Worm (Caenorhabditis elegans): ENCODE measurements around the gene ZK813.5.

The ZK813.5 gene

ce11 chrX:3451122-3451521 lies at the start of gene ZK813.5:
Gene ZK813.5, minus strand, starts transcription at chrX:3451222.
- TF ChIP-seq nhr-10 (tag; optimal IDR thresholded peaks at IDR 0.05) = no peak
- TF ChIP-seq nhr-25 (tag; optimal IDR thresholded peaks at IDR 0.05) = no peak
- TF ChIP-seq gmeb-1 (tag; optimal IDR thresholded peaks at IDR 0.05) = no peak
- TF ChIP-seq elt-3 (tag; optimal IDR thresholded peaks at IDR 0.05) = no peak
- TF ChIP-seq lin-39 (tag; optimal IDR thresholded peaks at IDR 0.05) = no peak

- TF ChIP-seq gmeb-1 (tag; optimal IDR thresholded peaks at IDR 0.05) = no peak
- no peak for TF ChIP-seq ZK546.5 (tag; optimal IDR thresholded peaks at IDR 0.05)
- TF ChIP-seq nhr-23 (tag; optimal IDR thresholded peaks at IDR 0.05) = no peak
These were observed 49.3 kb upstream of the ZK813.5 start for ce11 chrX:3500357-3500756.

ce11 chrX:3499867-3500266 lies 48.8 kb upstream of the ZK813.5 start:
- TF ChIP-seq crh-2 (tag; optimal IDR thresholded peaks at IDR 0.05) (peak; percentile 30), nhr-25 (tag; optimal IDR thresholded peaks at IDR 0.05) (no peak), ztf-11 (tag; optimal IDR thresholded peaks at IDR 0.05) (no peak), C34F6.9 (tag; optimal IDR thresholded peaks at IDR 0.05) (no peak), fos-1 (tag; optimal IDR thresholded peaks at IDR 0.05) (peak; percentile 70), ZK546.5 (tag; optimal IDR thresholded peaks at IDR 0.05) (no peak), egl-27 (tag; optimal IDR thresholded peaks at IDR 0.05) (no peak), nhr-129 (tag; optimal IDR thresholded peaks at IDR 0.05) (no peak), lin-39 (tag; optimal IDR thresholded peaks at IDR 0.05) (no peak), F13H6.1 (tag; optimal IDR thresholded peaks at IDR 0.05) (no peak), alr-1 (tag; optimal IDR thresholded peaks at IDR 0.05) (no peak), nhr-77 (tag; optimal IDR thresholded peaks at IDR 0.05) (no peak)

ce11 chrX:3498953-3499352 lies 47.9 kb upstream of the ZK813.5 start, which contains the start of gene C12D12.1:
Gene C12D12.1, plus strand, starts transcription at chrX:3499253.
- TF ChIP-seq fos-1 (tag; optimal IDR thresholded peaks at IDR 0.05) = peak; percentile 24
- no peak for TF ChIP-seq nhr-77 (tag; optimal IDR thresholded peaks at IDR 0.05)
- no peak for TF ChIP-seq ztf-11 (tag; optimal IDR thresholded peaks at IDR 0.05)

- TF ChIP-seq aly-2 (tag; optimal IDR thresholded peaks at IDR 0.05) (no peak), fos-1 (tag; optimal IDR thresholded peaks at IDR 0.05) (peak; percentile 41), lin-39 (tag; optimal IDR thresholded peaks at IDR 0.05) (no peak), sma-3 (GFP tag; optimal IDR thresholded peaks at IDR 0.05) (peak; percentile 27), elt-3 (tag; optimal IDR thresholded peaks at IDR 0.05) (no peak), dmd-4 (tag; optimal IDR thresholded peaks at IDR 0.05) (no peak), crh-2 (tag; optimal IDR thresholded peaks at IDR 0.05) (no peak), lsy-2 (tag; optimal IDR thresholded peaks at IDR 0.05) (no peak), ama-1 (optimal IDR thresholded peaks at IDR 0.05) (no peak), unc-39 (tag; optimal IDR thresholded peaks at IDR 0.05) (no peak), R02D3.7 (tag; optimal IDR thresholded peaks at IDR 0.05) (no peak), egl-27 (tag; optimal IDR thresholded peaks at IDR 0.05) (no peak), ZK546.5 (tag; optimal IDR thresholded peaks at IDR 0.05) (no peak), zag-1 (tag; optimal IDR thresholded peaks at IDR 0.05) (no peak), unc-62 (GFP tag; optimal IDR thresholded peaks at IDR 0.05) (no peak), F13H6.1 (tag; optimal IDR thresholded peaks at IDR 0.05) (no peak), C34F6.9 (tag; optimal IDR thresholded peaks at IDR 0.05) (no peak), ztf-1 (GFP tag; conservative IDR thresholded peaks at IDR 0.05) (no peak), nhr-21 (tag; optimal IDR thresholded peaks at IDR 0.05) (no peak), nhr-10 (tag; optimal IDR thresholded peaks at IDR 0.05) (no peak), sma-9 (GFP tag; optimal IDR thresholded peaks at IDR 0.05) (peak; percentile 53), sma-9 (tag; optimal IDR thresholded peaks at IDR 0.05) (no peak), lin-13 (GFP tag; optimal IDR thresholded peaks at IDR 0.05) (no peak), blmp-1 (tag; optimal IDR thresholded peaks at IDR 0.05; ENCODE audit: insufficient read depth) (no peak), unc-55 (GFP tag; optimal IDR thresholded peaks at IDR 0.05) (no peak)
These were observed 44.8 kb upstream of the ZK813.5 start, which contains the start of gene glt-1 for ce11 chrX:3495776-3496175. Gene glt-1, plus strand, starts transcription at chrX:3496026.

- no peak for TF ChIP-seq zag-1 (tag; optimal IDR thresholded peaks at IDR 0.05)
- no peak for TF ChIP-seq dmd-4 (tag; optimal IDR thresholded peaks at IDR 0.05)
- TF ChIP-seq F13H6.1 (tag; optimal IDR thresholded peaks at IDR 0.05) = peak; percentile 36
These were observed 43.6 kb upstream of the ZK813.5 start for ce11 chrX:3494634-3495033.
